Worm (Caenorhabditis elegans): ENCODE data around the gene lgc-39.

lgc-39 gene

ce11 chrV:7197036-7197435, 21.7 kb downstream of the lgc-39 start:
- TF ChIP-seq W03F9.2 (tag; optimal IDR thresholded peaks at IDR 0.05) (no peak), dao-5 (tag; optimal IDR thresholded peaks at IDR 0.05) (no peak), him-1 (tag; optimal IDR thresholded peaks at IDR 0.05) (no peak)

- TF ChIP-seq him-1 (tag; optimal IDR thresholded peaks at IDR 0.05) (no peak), dao-5 (tag; optimal IDR thresholded peaks at IDR 0.05) (no peak), W03F9.2 (tag; optimal IDR thresholded peaks at IDR 0.05) (no peak)
Observed at ce11 chrV:7198403-7198802, 23.1 kb downstream of the lgc-39 start.

- no peak for TF ChIP-seq dao-5 (tag; optimal IDR thresholded peaks at IDR 0.05)
- no peak for TF ChIP-seq him-1 (tag; optimal IDR thresholded peaks at IDR 0.05)
- no peak for TF ChIP-seq W03F9.2 (tag; optimal IDR thresholded peaks at IDR 0.05)
Observed at ce11 chrV:7199077-7199476, 23.8 kb downstream of the lgc-39 start.

ce11 chrV:7199932-7200331, 24.6 kb downstream of the lgc-39 start, which contains the start of gene F09G2.1:
F09G2.1 (plus strand) TSS chrV:7200232.
- TF ChIP-seq W03F9.2 (tag; optimal IDR thresholded peaks at IDR 0.05): no peak
- no peak for TF ChIP-seq him-1 (tag; optimal IDR thresholded peaks at IDR 0.05)
- TF ChIP-seq dao-5 (tag; optimal IDR thresholded peaks at IDR 0.05): no peak

DNA sequence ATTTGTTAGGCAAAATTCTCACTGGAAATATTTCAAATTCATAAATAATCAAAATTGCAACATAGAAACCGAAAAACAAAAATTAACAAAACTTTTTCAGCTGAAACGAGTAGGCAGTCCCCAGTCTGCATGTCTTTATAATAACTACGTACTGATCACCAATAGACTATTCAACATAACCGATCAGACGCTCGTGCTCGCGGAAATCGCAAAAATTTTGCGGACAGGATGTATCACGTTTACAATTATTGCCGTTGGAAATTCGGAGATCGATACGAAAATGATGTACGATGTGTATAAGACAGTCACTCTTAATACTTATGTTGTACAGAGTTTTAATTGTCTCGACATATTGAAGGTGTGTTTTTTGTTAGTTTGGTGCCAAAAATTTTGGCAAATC, 26.1 kb downstream of the lgc-39 start:
- TF ChIP-seq him-1 (tag; optimal IDR thresholded peaks at IDR 0.05): no peak
- TF ChIP-seq dao-5 (tag; optimal IDR thresholded peaks at IDR 0.05): no peak
- TF ChIP-seq W03F9.2 (tag; optimal IDR thresholded peaks at IDR 0.05): no peak

DNA sequence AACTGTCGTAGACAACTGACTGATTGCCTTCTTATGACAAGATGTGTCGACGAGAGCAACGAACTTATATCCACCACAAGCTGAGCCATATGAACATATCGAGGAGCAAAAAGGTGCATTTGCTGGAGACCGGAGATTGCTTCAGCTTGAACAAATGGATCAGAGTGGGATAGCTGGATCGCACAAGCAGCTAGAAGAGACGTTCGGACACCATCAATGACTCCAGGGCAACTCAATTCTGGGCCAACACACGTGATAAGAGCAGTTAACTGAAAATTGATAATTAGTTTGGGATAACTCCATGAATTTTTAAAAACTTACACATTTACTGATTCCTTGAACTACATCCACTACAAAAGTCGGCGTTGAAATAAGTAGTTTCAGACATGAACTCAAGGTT, 33.7 kb downstream of the lgc-39 start:
- TF ChIP-seq him-1 (tag; optimal IDR thresholded peaks at IDR 0.05) (no peak), dao-5 (tag; optimal IDR thresholded peaks at IDR 0.05) (no peak), W03F9.2 (tag; optimal IDR thresholded peaks at IDR 0.05) (no peak)

DNA sequence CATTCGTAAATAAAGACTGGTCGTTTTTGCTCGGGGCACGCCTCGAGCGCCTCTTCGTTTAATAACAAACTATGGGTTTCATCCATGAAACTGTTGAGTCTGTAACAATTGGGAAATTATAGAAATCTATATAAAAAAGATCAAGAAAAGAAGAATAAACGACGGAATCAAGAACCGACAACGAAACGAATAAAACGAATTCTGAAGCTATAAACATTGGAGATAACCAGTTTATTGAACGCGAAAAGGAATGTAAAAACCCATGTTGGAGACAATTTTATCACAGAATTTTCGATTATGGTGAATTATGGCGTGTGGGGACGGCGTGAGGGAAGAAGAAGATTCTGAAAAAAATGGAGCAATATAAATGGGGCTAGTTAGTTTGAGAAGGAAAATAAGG, 39.5 kb downstream of the lgc-39 start, which contains the start of gene soap-1:
Gene soap-1, minus strand, starts transcription at position 101 of the 400 bp plus-strand sequence.
- TF ChIP-seq W03F9.2 (tag; optimal IDR thresholded peaks at IDR 0.05): no peak
- TF ChIP-seq him-1 (tag; optimal IDR thresholded peaks at IDR 0.05): no peak
- TF ChIP-seq dao-5 (tag; optimal IDR thresholded peaks at IDR 0.05): no peak

- TF ChIP-seq dao-5 (tag; optimal IDR thresholded peaks at IDR 0.05): no peak
- TF ChIP-seq him-1 (tag; optimal IDR thresholded peaks at IDR 0.05): peak; percentile 24
- no peak for TF ChIP-seq W03F9.2 (tag; optimal IDR thresholded peaks at IDR 0.05)
Observed at ce11 chrV:7216016-7216415, 40.7 kb downstream of the lgc-39 start.

DNA sequence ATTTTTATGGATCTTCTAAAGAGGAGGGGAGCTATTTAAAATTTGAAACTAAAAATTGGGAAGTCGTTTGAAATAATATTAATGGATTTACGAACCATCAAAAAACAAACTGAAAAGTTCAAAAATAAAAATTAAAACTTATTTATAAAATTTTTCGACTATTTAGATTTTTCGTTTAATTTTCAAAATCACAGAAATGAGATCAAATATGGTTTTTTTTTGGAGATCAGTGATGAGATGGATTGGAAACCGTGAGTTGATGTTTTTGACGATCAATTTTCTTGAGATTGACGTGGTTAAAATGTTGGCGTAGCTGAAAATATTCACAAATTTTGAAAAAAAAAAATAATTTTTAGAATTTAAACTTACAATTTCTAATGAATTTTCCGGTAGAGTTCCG, 43.7 kb downstream of the lgc-39 start, which contains the start of gene C13F10.5:
Gene C13F10.5, minus strand, starts transcription at position 101 of the 400 bp plus-strand sequence.
- no peak for TF ChIP-seq him-1 (tag; optimal IDR thresholded peaks at IDR 0.05)
- TF ChIP-seq dao-5 (tag; optimal IDR thresholded peaks at IDR 0.05): no peak
- TF ChIP-seq W03F9.2 (tag; optimal IDR thresholded peaks at IDR 0.05): no peak

ce11 chrV:7220973-7221519, 45.7 kb downstream of the lgc-39 start, which contains the start of the genes C13F10.8, C13F10.6 and kxd-1:
C13F10.8 (minus strand) TSS chrV:7221023.
C13F10.6 (minus strand) TSS chrV:7221039.
kxd-1 (plus strand) TSS chrV:7221469.
- TF ChIP-seq W03F9.2 (tag; optimal IDR thresholded peaks at IDR 0.05): no peak
- no peak for TF ChIP-seq him-1 (tag; optimal IDR thresholded peaks at IDR 0.05)
- TF ChIP-seq dao-5 (tag; optimal IDR thresholded peaks at IDR 0.05): no peak

DNA sequence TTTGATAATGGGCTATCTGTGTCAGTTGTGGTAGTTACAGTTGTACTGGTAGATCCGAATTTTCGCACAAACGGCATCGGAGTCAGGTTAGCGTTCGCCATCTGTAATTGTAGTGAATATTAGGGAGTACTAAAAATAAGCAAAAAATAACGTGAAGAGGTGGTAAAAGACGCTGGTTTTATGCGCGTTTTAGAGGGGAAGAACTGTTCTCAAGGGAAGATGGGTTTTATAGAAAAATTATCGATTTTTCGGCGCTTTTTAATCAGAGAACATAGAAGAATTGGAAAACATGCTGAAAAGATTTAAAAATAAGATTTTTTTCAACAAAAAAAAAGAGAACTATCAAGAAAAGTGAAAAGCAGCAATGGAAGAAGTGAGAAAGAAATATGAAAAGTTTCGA, 47.9 kb downstream of the lgc-39 start, which contains the start of gene C13F10.7:
Gene C13F10.7, minus strand, starts transcription at position 101 of the 400 bp plus-strand sequence.
- TF ChIP-seq dao-5 (tag; optimal IDR thresholded peaks at IDR 0.05) (no peak), W03F9.2 (tag; optimal IDR thresholded peaks at IDR 0.05) (no peak), him-1 (tag; optimal IDR thresholded peaks at IDR 0.05) (no peak)

DNA sequence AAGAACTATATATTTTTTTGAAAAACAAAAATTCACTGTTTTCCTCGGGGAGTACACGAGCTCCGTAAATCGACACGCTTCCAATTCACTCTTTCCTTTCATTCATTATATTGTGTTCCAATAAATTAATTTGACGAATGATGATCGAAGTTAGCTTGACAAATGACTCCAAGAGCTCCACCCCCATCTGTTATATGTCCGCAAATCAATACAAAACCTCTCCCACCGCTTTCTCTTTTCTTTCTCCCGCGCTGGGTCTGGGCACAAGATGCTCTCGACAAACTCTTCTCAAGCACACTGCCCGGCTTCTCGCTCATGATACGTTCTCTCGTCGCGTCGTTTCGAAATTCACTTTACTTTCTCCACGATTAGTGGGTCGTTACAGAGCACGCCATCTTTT, 48.6 kb downstream of the lgc-39 start, which contains the start of gene C13F10.1:
Gene C13F10.1, plus strand, starts transcription at position 138 of the 400 bp plus-strand sequence.
- TF ChIP-seq him-1 (tag; optimal IDR thresholded peaks at IDR 0.05) (no peak), W03F9.2 (tag; optimal IDR thresholded peaks at IDR 0.05) (no peak), dao-5 (tag; optimal IDR thresholded peaks at IDR 0.05) (no peak)

DNA sequence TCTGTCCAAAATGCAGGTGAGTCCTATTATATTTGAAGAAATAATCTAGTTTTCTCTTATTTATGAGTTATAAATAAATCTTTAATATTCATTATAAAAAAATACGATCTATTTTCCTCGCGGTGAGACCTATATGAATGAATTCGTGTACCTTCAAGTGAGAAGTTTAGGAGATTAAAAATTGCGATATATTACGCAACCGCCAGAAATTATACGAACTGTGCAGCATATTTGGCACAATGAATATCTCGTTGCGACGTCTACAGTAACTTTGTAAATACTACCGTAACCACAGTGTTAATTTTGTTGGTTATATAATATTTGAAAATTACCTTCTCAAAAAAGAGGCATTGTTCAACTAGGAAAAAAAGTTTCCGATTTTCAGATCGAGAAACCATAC, 49.1 kb downstream of the lgc-39 start:
- no peak for TF ChIP-seq W03F9.2 (tag; optimal IDR thresholded peaks at IDR 0.05)
- no peak for TF ChIP-seq him-1 (tag; optimal IDR thresholded peaks at IDR 0.05)
- no peak for TF ChIP-seq dao-5 (tag; optimal IDR thresholded peaks at IDR 0.05)

DNA sequence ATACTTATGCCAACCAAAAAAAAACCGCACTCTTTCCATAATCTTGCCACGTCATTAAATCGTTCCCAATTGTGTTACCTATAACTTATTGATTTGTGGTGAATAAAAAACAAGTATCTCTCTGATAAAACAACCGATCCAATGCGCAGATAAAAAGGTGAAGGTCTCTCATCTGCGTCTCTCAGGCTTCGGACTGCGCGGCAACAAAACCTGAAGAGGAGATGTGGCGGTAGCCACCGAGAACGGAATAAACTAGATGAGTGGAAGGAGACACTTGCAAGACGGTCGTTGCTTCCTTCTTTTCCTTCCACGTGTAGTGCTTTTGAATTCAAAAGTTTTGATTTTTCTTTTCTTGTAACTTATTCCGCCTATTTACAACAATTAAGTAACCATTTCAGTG, 49.6 kb downstream of the lgc-39 start, which contains the start of gene fkb-3:
Gene fkb-3, plus strand, starts transcription at position 277 of the 400 bp plus-strand sequence.
- TF ChIP-seq him-1 (tag; optimal IDR thresholded peaks at IDR 0.05): no peak
- no peak for TF ChIP-seq W03F9.2 (tag; optimal IDR thresholded peaks at IDR 0.05)
- TF ChIP-seq dao-5 (tag; optimal IDR thresholded peaks at IDR 0.05): no peak

ce11 chrV:7225894-7226293, 50.6 kb downstream of the lgc-39 start:
- TF ChIP-seq dao-5 (tag; optimal IDR thresholded peaks at IDR 0.05): no peak
- TF ChIP-seq W03F9.2 (tag; optimal IDR thresholded peaks at IDR 0.05): no peak
- TF ChIP-seq him-1 (tag; optimal IDR thresholded peaks at IDR 0.05): no peak

Data from whole organism, L4/young adult.